In the genomic region with DNA sequence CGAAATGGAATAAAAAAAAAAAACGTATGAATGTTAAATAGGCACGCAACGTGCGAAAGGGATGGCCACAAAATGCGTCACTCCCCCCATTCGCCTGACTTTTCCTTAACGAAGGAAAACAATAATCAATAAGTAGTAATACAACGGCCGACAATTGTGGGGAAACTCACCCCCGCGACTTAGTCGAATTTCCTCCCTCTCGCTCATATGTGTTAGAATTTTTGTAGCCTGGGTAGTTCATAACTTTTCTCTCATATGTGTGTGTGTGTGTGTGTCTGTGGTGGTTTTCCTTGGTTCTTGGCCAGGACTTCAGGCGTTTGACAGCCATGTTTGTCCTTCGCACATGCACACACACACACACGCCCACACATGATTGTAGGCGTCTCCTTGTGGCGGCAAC, we compare ENCODE assay signal across 1 fruit fly cellular context.
A peak's percentile ranks its signal among the peaks of the same experiment; 100 is the strongest.
TF ChIP-seq lines count a peak whose summit lies in the region.

No protein-coding gene starts in this region.

TF ChIP-seq in whole organism, embryonic, 481 proteins besides CTCF, POLR2A, EP300 and RAD21 (continued from another document):
- TF ChIP-seq sim (GFP tag; IDR thresholded peaks at IDR 0.05; lab: Robert Waterston, UW) (no peak), cg (GFP tag; optimal IDR thresholded peaks at IDR 0.05; lab: Kevin White, UChicago) (peak; percentile 66), pros (GFP tag; optimal IDR thresholded peaks at IDR 0.05; lab: Kevin White, UChicago) (peak; percentile 79), ftz-f1 (GFP tag; optimal IDR thresholded peaks at IDR 0.05; lab: Kevin White, UChicago) (no peak)
TF ChIP-seq in whole organism, embryonic: peak in this region for 9.
